Worm (Caenorhabditis elegans): ENCODE results near the gene C41G11.1.

DNA sequence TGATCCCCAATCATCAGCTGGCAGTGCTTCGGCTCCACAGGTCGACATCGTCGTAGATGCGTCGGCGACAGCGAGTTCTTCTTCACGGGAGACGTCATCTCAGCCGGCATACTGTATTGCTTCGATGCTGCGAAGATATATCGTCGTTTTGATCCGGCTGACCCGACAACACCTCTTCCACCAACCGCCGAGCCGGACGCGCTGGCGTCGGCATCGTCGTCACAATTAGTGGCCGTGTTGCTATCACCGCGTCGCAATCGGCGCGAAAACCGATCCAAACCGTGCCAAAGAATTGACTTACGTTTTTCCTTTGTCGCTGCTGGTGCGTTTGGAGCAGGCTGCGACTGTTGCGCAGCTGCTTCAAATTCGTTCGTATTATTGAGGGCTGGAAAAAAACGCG, 6.1 kb upstream of the C41G11.1 start:
- TF ChIP-seq him-1 (tag; optimal IDR thresholded peaks at IDR 0.05) (no peak), W03F9.2 (tag; optimal IDR thresholded peaks at IDR 0.05) (no peak), dao-5 (tag; optimal IDR thresholded peaks at IDR 0.05) (no peak)
